Worm (Caenorhabditis elegans) whole organism, mixed stage, embryonic: ENCODE data around the gene nep-26.

Experiments
- M03D4.4 ChIP-seq: sonication (generic microtip); optimal IDR thresholded peaks from 2 replicates; lab custom pipeline; 2017; ENCODE audit warnings: mild to moderate bottlenecking, missing genetic modification characterization, missing compliant biosample characterization
- bed-3 ChIP-seq: fragments of 200-800 bp; sonication (Bioruptor generic); optimal IDR thresholded peaks from 3 replicates; lab custom pipeline; 2018; ENCODE audit warnings: mild to moderate bottlenecking, missing genetic modification characterization, moderate library complexity, missing compliant biosample characterization
- blmp-1 ChIP-seq: fragments of 150-350 bp; optimal IDR thresholded peaks from 2 replicates; lab custom pipeline; 2014; ENCODE audit warnings: missing biosample characterization, missing genetic modification characterization
- ceh-39 ChIP-seq: fragments of 150-350 bp; optimal IDR thresholded peaks from 2 replicates; lab custom pipeline; 2014; ENCODE audit warnings: missing biosample characterization, missing genetic modification characterization
- ceh-43 ChIP-seq: fragments of 200-800 bp; sonication (Bioruptor generic); optimal IDR thresholded peaks from 2 replicates; lab custom pipeline; 2018; ENCODE audit warnings: mild to moderate bottlenecking, missing genetic modification characterization, moderate library complexity, missing compliant biosample characterization
- ceh-83 ChIP-seq: fragments of 200-800 bp; sonication (Bioruptor generic); optimal IDR thresholded peaks from 2 replicates; lab custom pipeline; 2018; ENCODE audit warnings: mild to moderate bottlenecking, missing genetic modification characterization, missing compliant biosample characterization
- ces-1 ChIP-seq: fragments of 150-350 bp; optimal IDR thresholded peaks from 2 replicates; lab custom pipeline; 2014; ENCODE audit warnings: missing biosample characterization, missing genetic modification reagents, missing genetic modification characterization
- cnd-1 ChIP-seq: fragments of 200-800 bp; sonication (Bioruptor generic); optimal IDR thresholded peaks from 2 replicates; lab custom pipeline; 2018; ENCODE audit warnings: mild to moderate bottlenecking, missing genetic modification characterization, missing compliant biosample characterization
- drap-1 ChIP-seq: fragments of 200-800 bp; sonication (Bioruptor generic); optimal IDR thresholded peaks from 3 replicates; lab custom pipeline; 2018; ENCODE audit warnings: mild to moderate bottlenecking, missing genetic modification characterization, missing compliant biosample characterization
- elt-1 ChIP-seq: sonication (generic microtip); optimal IDR thresholded peaks from 2 replicates; lab custom pipeline; 2017; ENCODE audit warnings: missing genetic modification characterization, mild to moderate bottlenecking, missing compliant biosample characterization, antibody characterized with exemption, moderate library complexity, borderline replicate concordance; ENCODE audit not compliant: insufficient read depth
- elt-3 ChIP-seq: fragments of 150-350 bp; optimal IDR thresholded peaks from 2 replicates; lab custom pipeline; 2014; ENCODE audit warnings: missing biosample characterization, missing genetic modification characterization
- flh-1 ChIP-seq: fragments of 200-800 bp; sonication (Bioruptor generic); optimal IDR thresholded peaks from 2 replicates; lab custom pipeline; 2018; ENCODE audit warnings: mild to moderate bottlenecking, missing genetic modification characterization, moderate library complexity, missing compliant biosample characterization
- ham-2 ChIP-seq: fragments of 200-800 bp; sonication (Bioruptor generic); optimal IDR thresholded peaks from 2 replicates; lab custom pipeline; 2018; ENCODE audit warnings: mild to moderate bottlenecking, missing genetic modification characterization, missing compliant biosample characterization
- hlh-1 ChIP-seq: fragments of 150-350 bp; optimal IDR thresholded peaks from 2 replicates; lab custom pipeline; 2014; ENCODE audit warnings: missing biosample characterization, missing genetic modification reagents, missing genetic modification characterization
- lin-13 ChIP-seq: fragments of 150-350 bp; optimal IDR thresholded peaks from 2 replicates; lab custom pipeline; 2014; ENCODE audit warnings: missing biosample characterization, missing genetic modification characterization
- lin-32 ChIP-seq: fragments of 200-800 bp; sonication (Bioruptor generic); optimal IDR thresholded peaks from 2 replicates; lab custom pipeline; 2018; ENCODE audit warnings: mild to moderate bottlenecking, missing genetic modification characterization, missing compliant biosample characterization
- lsy-2 ChIP-seq: fragments of 150-350 bp; optimal IDR thresholded peaks from 2 replicates; lab custom pipeline; 2014; ENCODE audit warnings: missing biosample characterization, missing genetic modification characterization
- mab-5 ChIP-seq: fragments of 150-350 bp; optimal IDR thresholded peaks from 2 replicates; lab custom pipeline; 2014; ENCODE audit warnings: missing biosample characterization, missing genetic modification characterization
- mep-1 ChIP-seq: fragments of 150-350 bp; optimal IDR thresholded peaks from 2 replicates; lab custom pipeline; 2017; ENCODE audit warnings: missing biosample characterization, missing genetic modification reagents, missing genetic modification characterization, inconsistent platforms
- mls-2 ChIP-seq: sonication (generic microtip); optimal IDR thresholded peaks from 2 replicates; lab custom pipeline; 2016; ENCODE audit warnings: mild to moderate bottlenecking, missing genetic modification characterization, moderate library complexity, missing compliant biosample characterization
- nhr-12 ChIP-seq: fragments of 150-350 bp; optimal IDR thresholded peaks from 2 replicates; lab custom pipeline; 2014; ENCODE audit warnings: missing biosample characterization, missing genetic modification characterization
- nhr-2 ChIP-seq: fragments of 150-350 bp; optimal IDR thresholded peaks from 2 replicates; lab custom pipeline; 2014; ENCODE audit warnings: missing biosample characterization, missing genetic modification characterization
- nhr-237 ChIP-seq: fragments of 150-350 bp; optimal IDR thresholded peaks from 2 replicates; lab custom pipeline; 2014; ENCODE audit warnings: missing biosample characterization, missing genetic modification characterization
- nhr-28 ChIP-seq: fragments of 150-350 bp; optimal IDR thresholded peaks from 2 replicates; lab custom pipeline; 2014; ENCODE audit warnings: missing biosample characterization, missing genetic modification characterization
- nhr-76 ChIP-seq: sonication (generic microtip); optimal IDR thresholded peaks from 2 replicates; lab custom pipeline; 2017; ENCODE audit warnings: missing biosample characterization, missing genetic modification characterization
- pha-4 ChIP-seq: fragments of 150-350 bp; optimal IDR thresholded peaks from 2 replicates; lab custom pipeline; 2018; ENCODE audit warnings: missing biosample characterization, missing genetic modification reagents, missing genetic modification characterization
- sem-2 ChIP-seq: fragments of 200-800 bp; sonication (Bioruptor generic); optimal IDR thresholded peaks from 2 replicates; lab custom pipeline; 2018; ENCODE audit warnings: mild to moderate bottlenecking, missing genetic modification characterization, missing compliant biosample characterization
- snpc-4 ChIP-seq: fragments of 150-350 bp; optimal IDR thresholded peaks from 2 replicates; lab custom pipeline; 2014; ENCODE audit warnings: missing biosample characterization, missing genetic modification characterization
- sptf-1 ChIP-seq: sonication (generic microtip); optimal IDR thresholded peaks from 2 replicates; lab custom pipeline; 2017; ENCODE audit warnings: mild to moderate bottlenecking, missing genetic modification characterization, moderate library complexity, missing compliant biosample characterization
- tbx-8 ChIP-seq: fragments of 200-800 bp; sonication (Bioruptor generic); optimal IDR thresholded peaks from 2 replicates; lab custom pipeline; 2018; ENCODE audit warnings: mild to moderate bottlenecking, missing genetic modification characterization, moderate library complexity, missing compliant biosample characterization
- unc-120 ChIP-seq: sonication (generic microtip); optimal IDR thresholded peaks from 2 replicates; lab custom pipeline; 2017; ENCODE audit warnings: missing genetic modification characterization, missing compliant biosample characterization; ENCODE audit not compliant: poor library complexity, severe bottlenecking
- unc-39 ChIP-seq: fragments of 150-350 bp; optimal IDR thresholded peaks from 2 replicates; lab custom pipeline; 2014; ENCODE audit warnings: missing biosample characterization, missing genetic modification characterization
- unc-62 ChIP-seq: fragments of 150-350 bp; optimal IDR thresholded peaks from 2 replicates; lab custom pipeline; 2014; ENCODE audit warnings: missing biosample characterization, missing genetic modification reagents, missing genetic modification characterization
- zip-8 ChIP-seq: fragments of 150-350 bp; optimal IDR thresholded peaks from 2 replicates; lab custom pipeline; 2014; ENCODE audit warnings: missing biosample characterization, missing genetic modification characterization
- ztf-11 ChIP-seq: fragments of 150-350 bp; optimal IDR thresholded peaks from 2 replicates; lab custom pipeline; 2014; ENCODE audit warnings: missing biosample characterization, missing genetic modification characterization

The nep-26 gene

ce11 chrII:10302646-10303045 is 2.7 kb upstream of the nep-26 start, which contains the start of gene clpp-1:
Gene clpp-1, minus strand, starts transcription at chrII:10302842.
- TF ChIP-seq unc-39 (tag; lab: Kevin White, UChicago), result no peak
- peak; percentile 17 for TF ChIP-seq zip-8 (tag; lab: Kevin White, UChicago)
- no peak for TF ChIP-seq ceh-83 (GFP tag; lab: Kevin White, UChicago)
- TF ChIP-seq, all 35 proteins: peak for 1

- TF ChIP-seq sptf-1 (tag; lab: Kevin White, UChicago), result peak; percentile 41
These were observed 2.2 kb upstream of the nep-26 start for ce11 chrII:10302141-10302574.

ce11 chrII:10300954-10301353 is 1.0 kb upstream of the nep-26 start, which contains the start of gene mdt-22:
Gene mdt-22, plus strand, starts transcription at chrII:10301216.
- TF ChIP-seq pha-4 (tag; lab: Kevin White, UChicago) (peak; percentile 59), ham-2 (GFP tag; lab: Kevin White, UChicago) (no peak), unc-120 (tag; lab: Kevin White, UChicago) (peak; percentile 96), blmp-1 (tag; lab: Kevin White, UChicago) (no peak), ces-1 (GFP tag; lab: Kevin White, UChicago) (peak; percentile 92), ceh-39 (tag; lab: Kevin White, UChicago) (peak; percentile 28), tbx-8 (GFP tag; lab: Kevin White, UChicago) (no peak), nhr-12 (no peak), elt-3 (peak; percentile 6), lin-32 (no peak), sem-2 (no peak), bed-3 (GFP tag; lab: Kevin White, UChicago) (no peak), mab-5 (tag; lab: Kevin White, UChicago) (no peak), nhr-2 (peak; percentile 2), lsy-2 (tag; lab: Kevin White, UChicago) (peak; percentile 81), nhr-76 (tag; lab: Kevin White, UChicago) (no peak), drap-1 (GFP tag; lab: Kevin White, UChicago) (peak; percentile 70), lin-13 (peak; percentile 81), ceh-83 (GFP tag; lab: Kevin White, UChicago) (no peak), nhr-28 (no peak), nhr-237 (tag; lab: Kevin White, UChicago) (peak; percentile 52), cnd-1 (tag; lab: Kevin White, UChicago) (peak; percentile 28), M03D4.4 (tag; lab: Kevin White, UChicago) (peak; percentile 66), unc-62 (GFP tag; lab: Kevin White, UChicago) (no peak), zip-8 (tag; lab: Kevin White, UChicago) (no peak), mep-1 (tag; lab: Kevin White, UChicago) (peak; percentile 89), snpc-4 (tag; lab: Kevin White, UChicago) (no peak), elt-1 (no peak), ceh-43 (GFP tag; lab: Kevin White, UChicago) (peak; percentile 26), unc-39 (tag; lab: Kevin White, UChicago) (no peak), mls-2 (peak; percentile 39), flh-1 (GFP tag; lab: Kevin White, UChicago) (no peak), sptf-1 (tag; lab: Kevin White, UChicago) (peak; percentile 72), ztf-11 (tag; lab: Kevin White, UChicago) (no peak), hlh-1 (tag; lab: Kevin White, UChicago) (peak; percentile 68)

ce11 chrII:10294262-10294661 is 5.7 kb downstream of the nep-26 start:
- TF ChIP-seq nhr-76 (tag; lab: Kevin White, UChicago), result no peak
- TF ChIP-seq sem-2, result no peak
- no peak for TF ChIP-seq blmp-1 (tag; lab: Kevin White, UChicago)
- TF ChIP-seq nhr-12, result no peak
- TF ChIP-seq lsy-2 (tag; lab: Kevin White, UChicago), result no peak
- no peak for TF ChIP-seq M03D4.4 (tag; lab: Kevin White, UChicago)
- no peak for TF ChIP-seq ham-2 (GFP tag; lab: Kevin White, UChicago)
- no peak for TF ChIP-seq ces-1 (GFP tag; lab: Kevin White, UChicago)
- TF ChIP-seq drap-1 (GFP tag; lab: Kevin White, UChicago), result no peak
- no peak for TF ChIP-seq hlh-1 (tag; lab: Kevin White, UChicago)
- no peak for TF ChIP-seq flh-1 (GFP tag; lab: Kevin White, UChicago)
